Fruit fly (Drosophila melanogaster): Measurements from ENCODE around the gene Vha68-2.

The Vha68-2 gene

DNA sequence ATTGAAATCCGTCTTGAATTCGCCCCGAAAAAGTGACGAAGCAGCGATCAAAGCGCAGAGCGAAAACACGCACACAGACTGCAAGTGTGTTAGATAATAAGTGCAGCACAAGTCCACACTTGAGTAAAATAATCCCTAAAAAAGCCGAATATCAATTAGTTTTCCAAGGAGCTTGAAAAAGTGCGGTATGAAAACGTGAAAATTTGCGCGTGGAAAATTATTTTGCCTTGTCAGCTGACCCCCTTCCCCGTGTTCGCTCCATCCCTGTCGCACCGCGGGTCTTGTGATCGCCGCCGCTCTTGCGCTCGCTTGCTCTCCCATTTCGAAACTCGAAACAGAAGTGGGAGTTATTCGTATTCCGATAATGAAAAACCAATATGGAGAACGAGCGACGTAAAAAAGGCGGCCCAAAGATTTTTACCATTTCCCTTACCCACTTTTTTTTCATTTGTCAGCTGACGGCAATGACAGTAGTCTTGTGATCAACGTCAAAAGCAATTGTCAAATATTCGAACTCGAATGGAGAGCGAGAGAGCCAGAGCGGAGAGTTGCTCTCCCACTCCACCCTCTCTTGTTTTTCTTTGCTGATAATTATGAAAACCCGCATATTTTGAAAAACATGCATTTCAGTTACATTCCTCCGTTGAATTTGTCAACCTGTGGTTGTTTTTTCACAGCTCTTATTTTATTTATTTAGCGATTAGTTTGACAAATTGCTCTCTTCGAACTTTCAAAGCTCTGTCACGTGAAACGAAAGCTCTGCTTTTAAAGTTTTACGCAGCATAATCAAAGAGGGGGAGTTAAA lies 642 bp downstream of the Vha68-2 start:
- no peak for TF ChIP-seq Pif1A (GFP tag; optimal IDR thresholded peaks at IDR 0.05)
- no peak for TF ChIP-seq CG9948 (tag; optimal IDR thresholded peaks at IDR 0.05)
- no peak for TF ChIP-seq EcR (GFP tag; optimal IDR thresholded peaks at IDR 0.05)
- no peak for TF ChIP-seq CG32121 (GFP tag; IDR thresholded peaks at IDR 0.05)
- TF ChIP-seq Snoo (tag; optimal IDR thresholded peaks at IDR 0.05), result no peak
- no peak for TF ChIP-seq CG15710 (tag; optimal IDR thresholded peaks at IDR 0.05)
- TF ChIP-seq CG34367 (tag; optimal IDR thresholded peaks at IDR 0.05), result no peak
- TF ChIP-seq CG14655 (GFP tag; optimal IDR thresholded peaks at IDR 0.05), result no peak
- TF ChIP-seq CG4496 (GFP tag; IDR thresholded peaks at IDR 0.05), result no peak
- no peak for TF ChIP-seq CG8301 (tag; optimal IDR thresholded peaks at IDR 0.05)
- no peak for TF ChIP-seq CG13204 (GFP tag; optimal IDR thresholded peaks at IDR 0.05)
- no peak for TF ChIP-seq CG8159 (tag; optimal IDR thresholded peaks at IDR 0.05)

DNA sequence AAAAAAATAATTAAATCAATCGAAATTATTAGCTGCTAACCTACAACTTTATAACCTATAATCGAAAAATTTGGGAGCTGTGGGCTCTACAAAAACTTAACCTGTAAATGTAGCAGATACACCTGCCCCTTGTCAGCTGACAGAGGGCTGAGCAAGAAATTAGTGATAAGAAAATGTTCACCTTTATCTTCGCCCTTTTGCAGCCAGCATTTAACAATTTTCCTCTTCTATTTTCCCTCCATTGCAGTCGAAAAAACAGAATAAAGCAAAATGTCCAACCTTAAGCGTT lies 1.2 kb downstream of the Vha68-2 start:
- no peak for TF ChIP-seq Pif1B (GFP tag; optimal IDR thresholded peaks at IDR 0.05)
- TF ChIP-seq CG17806 (tag; optimal IDR thresholded peaks at IDR 0.05), result no peak
- no peak for TF ChIP-seq fd96Ca (GFP tag; IDR thresholded peaks at IDR 0.05)
- no peak for TF ChIP-seq CG9948 (tag; optimal IDR thresholded peaks at IDR 0.05)
- no peak for TF ChIP-seq gl (tag; optimal IDR thresholded peaks at IDR 0.05)
- TF ChIP-seq CG34367 (tag; optimal IDR thresholded peaks at IDR 0.05), result no peak
- no peak for TF ChIP-seq CG13204 (GFP tag; optimal IDR thresholded peaks at IDR 0.05)
- no peak for TF ChIP-seq CG10348 (GFP tag; IDR thresholded peaks at IDR 0.05)
- no peak for TF ChIP-seq CG14655 (GFP tag; optimal IDR thresholded peaks at IDR 0.05)
- no peak for TF ChIP-seq D1 (tag; optimal IDR thresholded peaks at IDR 0.05)
- no peak for TF ChIP-seq Pif1A (GFP tag; optimal IDR thresholded peaks at IDR 0.05)

DNA sequence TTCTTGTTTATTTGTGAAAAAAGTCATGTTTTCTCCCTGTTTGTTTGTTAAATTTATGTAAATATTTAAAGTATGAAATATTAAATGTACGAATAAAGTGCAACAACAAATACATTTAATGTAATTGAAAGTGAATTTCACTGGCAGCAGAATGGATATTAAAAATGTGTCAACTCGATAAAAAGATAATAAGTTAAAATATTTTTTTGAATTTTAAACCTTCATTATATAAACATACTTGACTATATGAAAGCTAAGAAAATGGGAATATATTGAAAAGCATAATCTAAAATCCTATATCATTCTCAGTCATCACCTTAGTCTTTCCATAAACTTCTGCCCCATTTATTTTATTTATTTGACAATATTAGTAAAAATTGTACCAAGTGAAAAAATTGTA lies 4.4 kb downstream of the Vha68-2 start, which contains the start of gene Vha68-3:
TSS of gene Vha68-3 (plus strand) at position 301 of the 400 bp plus-strand sequence.
- TF ChIP-seq CG34367 (tag; optimal IDR thresholded peaks at IDR 0.05), result no peak
- no peak for TF ChIP-seq Pif1B (GFP tag; optimal IDR thresholded peaks at IDR 0.05)
- TF ChIP-seq D1 (tag; optimal IDR thresholded peaks at IDR 0.05), result no peak
- no peak for TF ChIP-seq CG8159 (tag; optimal IDR thresholded peaks at IDR 0.05)
- no peak for TF ChIP-seq CG13204 (GFP tag; optimal IDR thresholded peaks at IDR 0.05)
- TF ChIP-seq CG8301 (tag; optimal IDR thresholded peaks at IDR 0.05), result no peak
- TF ChIP-seq CG32121 (GFP tag; IDR thresholded peaks at IDR 0.05), result no peak
- no peak for TF ChIP-seq CG9948 (tag; optimal IDR thresholded peaks at IDR 0.05)
- TF ChIP-seq EcR (GFP tag; optimal IDR thresholded peaks at IDR 0.05), result no peak
- no peak for TF ChIP-seq CG12605 (GFP tag; IDR thresholded peaks at IDR 0.05)
- no peak for TF ChIP-seq Ets98B (GFP tag; IDR thresholded peaks at IDR 0.05)

DNA sequence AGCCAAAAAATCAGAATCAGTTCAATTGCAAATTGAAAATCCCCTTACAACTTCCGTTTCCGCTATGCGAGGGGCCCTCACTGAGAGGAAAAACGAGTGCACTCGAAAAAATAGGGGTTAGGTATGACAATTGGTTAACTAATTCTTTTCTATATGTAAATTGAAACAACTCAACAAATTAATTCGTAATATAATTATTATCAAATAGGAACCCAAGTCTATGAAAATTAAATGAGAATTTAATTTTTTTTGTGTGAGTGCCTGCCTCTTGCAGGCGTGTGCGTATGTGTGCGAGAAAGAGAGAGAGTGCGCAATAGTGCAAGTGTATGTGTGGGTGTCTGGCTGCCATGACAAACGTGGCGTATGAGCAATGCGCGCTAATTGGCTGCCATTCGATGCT lies 8.0 kb downstream of the Vha68-2 start:
- no peak for TF ChIP-seq Pif1B (GFP tag; optimal IDR thresholded peaks at IDR 0.05)
- no peak for TF ChIP-seq CG17806 (tag; optimal IDR thresholded peaks at IDR 0.05)
- 0 out of 2 replicates have a peak, but pooled peaks have one; percentile 40 for TF ChIP-seq CG12605 (GFP tag; IDR thresholded peaks at IDR 0.05)
- TF ChIP-seq CG8301 (tag; optimal IDR thresholded peaks at IDR 0.05), result no peak
- TF ChIP-seq CG9948 (tag; optimal IDR thresholded peaks at IDR 0.05), result peak; percentile 6
- no peak for TF ChIP-seq gl (tag; optimal IDR thresholded peaks at IDR 0.05)
- TF ChIP-seq CG15710 (tag; optimal IDR thresholded peaks at IDR 0.05), result peak; percentile 30
- TF ChIP-seq CG10348 (GFP tag; IDR thresholded peaks at IDR 0.05), result no peak
- peak; percentile 2 for TF ChIP-seq CG8159 (tag; optimal IDR thresholded peaks at IDR 0.05)
- TF ChIP-seq Snoo (tag; optimal IDR thresholded peaks at IDR 0.05), result no peak
- TF ChIP-seq Pif1A (GFP tag; optimal IDR thresholded peaks at IDR 0.05), result peak; percentile 12
- no peak for TF ChIP-seq CG4496 (GFP tag; IDR thresholded peaks at IDR 0.05)
- TF ChIP-seq rn (GFP tag; IDR thresholded peaks at IDR 0.05), result no peak
- no peak for TF ChIP-seq EcR (GFP tag; optimal IDR thresholded peaks at IDR 0.05)
- TF ChIP-seq fd96Ca (GFP tag; IDR thresholded peaks at IDR 0.05), result no peak
- no peak for TF ChIP-seq CG14655 (GFP tag; optimal IDR thresholded peaks at IDR 0.05)
- no peak for TF ChIP-seq Ets98B (GFP tag; IDR thresholded peaks at IDR 0.05)
- TF ChIP-seq D1 (tag; optimal IDR thresholded peaks at IDR 0.05), result no peak
- no peak for TF ChIP-seq CG13204 (GFP tag; optimal IDR thresholded peaks at IDR 0.05)
- TF ChIP-seq CG34367 (tag; optimal IDR thresholded peaks at IDR 0.05), result no peak

DNA sequence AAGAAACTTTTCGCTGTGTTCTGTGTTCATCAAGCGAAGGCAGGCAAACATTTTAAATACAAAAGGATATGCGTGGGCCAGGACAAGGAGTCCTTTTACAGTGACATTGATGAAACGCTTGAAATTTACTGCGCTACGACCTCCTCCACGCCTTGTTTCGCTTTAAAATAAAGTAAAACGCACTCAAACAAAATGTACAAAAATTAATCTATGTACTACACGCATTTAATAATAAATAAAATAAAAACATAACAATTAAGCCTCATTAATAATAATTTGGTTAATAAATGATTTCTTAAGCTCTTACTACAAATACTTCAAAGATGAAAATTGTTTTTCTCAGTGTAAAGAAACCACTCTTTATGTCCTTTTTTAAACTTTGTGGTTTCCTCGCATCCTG lies 10.9 kb downstream of the Vha68-2 start:
- TF ChIP-seq Ets98B (GFP tag; IDR thresholded peaks at IDR 0.05), result no peak
- no peak for TF ChIP-seq CG9948 (tag; optimal IDR thresholded peaks at IDR 0.05)
- TF ChIP-seq CG8301 (tag; optimal IDR thresholded peaks at IDR 0.05), result no peak
- TF ChIP-seq CG10348 (GFP tag; IDR thresholded peaks at IDR 0.05), result no peak
- TF ChIP-seq CG4496 (GFP tag; IDR thresholded peaks at IDR 0.05), result no peak
- no peak for TF ChIP-seq CG34367 (tag; optimal IDR thresholded peaks at IDR 0.05)
- no peak for TF ChIP-seq CG13204 (GFP tag; optimal IDR thresholded peaks at IDR 0.05)
- no peak for TF ChIP-seq CG8159 (tag; optimal IDR thresholded peaks at IDR 0.05)
- no peak for TF ChIP-seq EcR (GFP tag; optimal IDR thresholded peaks at IDR 0.05)

DNA sequence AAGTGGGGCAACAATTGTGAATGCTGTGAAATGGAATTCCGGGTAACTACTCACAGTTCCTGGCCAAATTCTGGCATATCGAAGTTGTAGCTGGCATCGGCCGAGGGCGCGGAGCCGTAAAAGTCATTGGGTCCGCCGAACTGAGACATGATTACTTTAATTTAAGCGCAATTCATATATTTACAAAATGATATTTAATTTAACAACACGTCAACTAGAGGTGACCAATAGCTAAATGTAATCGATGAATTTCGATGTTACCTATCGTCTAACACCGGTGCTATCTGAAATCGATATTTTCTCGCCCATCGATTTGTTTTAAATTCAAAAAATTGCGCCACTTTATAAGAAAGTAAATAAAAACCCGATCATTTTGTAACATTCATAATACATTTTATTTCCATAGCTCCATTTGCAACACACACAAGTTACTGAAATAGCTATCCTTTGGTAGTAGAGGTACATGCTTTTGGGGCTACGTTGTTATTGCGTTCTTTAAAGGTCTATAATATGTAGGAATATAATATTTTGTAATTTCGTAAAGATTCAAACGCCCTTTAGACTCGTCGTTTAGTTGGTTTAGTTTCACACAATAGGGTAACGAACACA lies 26.4 kb downstream of the Vha68-2 start, which contains the start of gene Yip1d1:
TSS of gene Yip1d1 (minus strand) at position 243 of the 609 bp plus-strand sequence.
- TF ChIP-seq Ets98B (GFP tag; IDR thresholded peaks at IDR 0.05) (peak; percentile 8; the same call in 1 of the 2 replicates), CG4496 (GFP tag; IDR thresholded peaks at IDR 0.05) (no peak)
